Fruit fly (Drosophila melanogaster): ENCODE results near the gene CG13670.

dm6 chr3L:8284651-8285050, 35.9 kb upstream of the CG13670 start:
- TF ChIP-seq ey (GFP tag; optimal IDR thresholded peaks at IDR 0.05) (peak; percentile 38), h (GFP tag; optimal IDR thresholded peaks at IDR 0.05) (peak; percentile 64), CG32264 (GFP tag; optimal IDR thresholded peaks at IDR 0.05) (no peak), Dif (GFP tag; optimal IDR thresholded peaks at IDR 0.05; ENCODE audit: partially characterized antibody) (no peak), Jra (GFP tag; optimal IDR thresholded peaks at IDR 0.05) (no peak), dmrt93B (GFP tag; optimal IDR thresholded peaks at IDR 0.05) (peak; percentile 35), lola (GFP tag; optimal IDR thresholded peaks at IDR 0.05) (no peak), dsf (GFP tag; optimal IDR thresholded peaks at IDR 0.05; ENCODE audit: borderline replicate concordance) (no peak), GATAd (GFP tag; optimal IDR thresholded peaks at IDR 0.05) (no peak), sage (GFP tag; optimal IDR thresholded peaks at IDR 0.05) (no peak), Mio (GFP tag; optimal IDR thresholded peaks at IDR 0.05) (no peak)
